Fruit fly (Drosophila melanogaster) whole organism, embryonic: ENCODE measurements around the gene CG31952.

Experiments
- Atf6 ChIP-seq: fragments of 200-800 bp; sonication (Bioruptor generic); IDR thresholded peaks from 2 replicates; pipeline ENCODE4 v1.3.6; 2022; ENCODE audit warnings: missing biosample characterization, missing genetic modification characterization
- Bgb ChIP-seq: fragments of 200-800 bp; sonication (Bioruptor generic); IDR thresholded peaks from 2 replicates; pipeline ENCODE4 v1.3.6; 2022; ENCODE audit warnings: missing biosample characterization, missing genetic modification characterization; ENCODE audit not compliant: partially characterized antibody
- CG10267 ChIP-seq: fragments of 200-800 bp; sonication (Bioruptor generic); optimal IDR thresholded peaks from 2 replicates; lab custom pipeline; 2018; ENCODE audit warnings: missing biosample characterization, mild to moderate bottlenecking, missing genetic modification characterization, moderate library complexity
- CG12236 ChIP-seq: fragments of 200-800 bp; sonication (Bioruptor generic); optimal IDR thresholded peaks from 2 replicates; lab custom pipeline; 2016; ENCODE audit warnings: missing biosample characterization, missing genetic modification characterization
- CG12659 ChIP-seq: fragments of 200-800 bp; sonication (Bioruptor generic); optimal IDR thresholded peaks from 3 replicates; lab custom pipeline; 2017; ENCODE audit warnings: mild to moderate bottlenecking, missing biosample characterization, missing genetic modification reagents, missing genetic modification characterization
- CG13287 ChIP-seq: fragments of 200-800 bp; sonication (Bioruptor generic); IDR thresholded peaks from 2 replicates; pipeline ENCODE4 v1.3.6; 2022; ENCODE audit warnings: missing biosample characterization, missing genetic modification characterization; ENCODE audit not compliant: partially characterized antibody
- CG14050 ChIP-seq: fragments of 200-800 bp; sonication (Bioruptor generic); IDR thresholded peaks from 3 replicates; pipeline ENCODE4 v1.3.6; 2022; ENCODE audit warnings: missing biosample characterization, missing genetic modification characterization
- CG15011 ChIP-seq: fragments of 200-800 bp; sonication (Bioruptor generic); optimal IDR thresholded peaks from 3 replicates; lab custom pipeline; 2018; ENCODE audit warnings: missing biosample characterization, mild to moderate bottlenecking, missing genetic modification characterization
- CG15601 ChIP-seq: fragments of 200-800 bp; sonication (Bioruptor generic); optimal IDR thresholded peaks from 3 replicates; lab custom pipeline; 2019; ENCODE audit warnings: missing biosample characterization, mild to moderate bottlenecking, missing genetic modification characterization, moderate library complexity
- CG2678 ChIP-seq: fragments of 200-800 bp; sonication (Bioruptor generic); optimal IDR thresholded peaks from 3 replicates; lab custom pipeline; 2019; ENCODE audit warnings: missing biosample characterization, mild to moderate bottlenecking, missing genetic modification characterization, moderate library complexity
- CG2712 ChIP-seq: fragments of 200-800 bp; optimal IDR thresholded peaks from 3 replicates; lab custom pipeline; 2019; ENCODE audit warnings: missing biosample characterization, mild to moderate bottlenecking, missing genetic modification characterization, moderate library complexity
- CG2889 ChIP-seq: fragments of 200-800 bp; sonication (Bioruptor generic); IDR thresholded peaks from 3 replicates; pipeline ENCODE4 v1.3.6; 2022; ENCODE audit warnings: missing biosample characterization, missing genetic modification characterization
- CG30431 ChIP-seq: fragments of 200-800 bp; sonication (Bioruptor generic); optimal IDR thresholded peaks from 2 replicates; lab custom pipeline; 2017; ENCODE audit warnings: missing biosample characterization, missing genetic modification characterization
- CG32767 ChIP-seq: fragments of 200-800 bp; sonication (Bioruptor generic); IDR thresholded peaks from 2 replicates; pipeline ENCODE4 v1.3.6; 2022; ENCODE audit warnings: missing biosample characterization, missing genetic modification characterization
- CG3407 ChIP-seq: fragments of 200-800 bp; sonication (Bioruptor generic); optimal IDR thresholded peaks from 2 replicates; lab custom pipeline; 2018; ENCODE audit warnings: missing biosample characterization, mild to moderate bottlenecking, missing genetic modification characterization
- CG3847 ChIP-seq: fragments of 200-800 bp; sonication (Bioruptor generic); IDR thresholded peaks from 2 replicates; pipeline ENCODE4 v1.3.6; 2022; ENCODE audit warnings: missing biosample characterization, missing genetic modification characterization
- CG3995 ChIP-seq: fragments of 200-800 bp; sonication (Bioruptor generic); optimal IDR thresholded peaks from 3 replicates; lab custom pipeline; 2016; ENCODE audit warnings: missing biosample characterization, missing genetic modification characterization
- CG7372 ChIP-seq: fragments of 200-800 bp; sonication (Bioruptor generic); IDR thresholded peaks from 2 replicates; pipeline ENCODE4 v1.3.6; 2022; ENCODE audit warnings: missing biosample characterization, missing genetic modification characterization
- E2f2 ChIP-seq: fragments of 200-800 bp; sonication (Bioruptor generic); IDR thresholded peaks from 2 replicates; pipeline ENCODE4 v1.3.6; 2022; ENCODE audit warnings: missing biosample characterization, missing genetic modification characterization
- Fer1 ChIP-seq: fragments of 200-800 bp; sonication (Bioruptor generic); optimal IDR thresholded peaks from 2 replicates; lab custom pipeline; 2017; ENCODE audit warnings: missing biosample characterization, mild to moderate bottlenecking, missing genetic modification characterization
- GATAe ChIP-seq: fragments of 200-800 bp; sonication (Bioruptor generic); conservative IDR thresholded peaks from 2 replicates; pipeline ENCODE4 v1.3.6; 2022; ENCODE audit warnings: missing biosample characterization, missing genetic modification characterization
- Gug ChIP-seq: fragments of 200-800 bp; sonication (Bioruptor generic); IDR thresholded peaks from 4 replicates; pipeline ENCODE4 v1.3.6; 2022; ENCODE audit warnings: missing biosample characterization, missing genetic modification characterization
- HHEX ChIP-seq: fragments of 200-800 bp; sonication (Bioruptor generic); optimal IDR thresholded peaks from 3 replicates; lab custom pipeline; 2017; ENCODE audit warnings: missing biosample characterization, mild to moderate bottlenecking, missing genetic modification characterization, missing genetic modification reagents
- Hey ChIP-seq: fragments of 200-800 bp; sonication (Bioruptor generic); optimal IDR thresholded peaks from 3 replicates; lab custom pipeline; 2018; ENCODE audit warnings: missing biosample characterization, mild to moderate bottlenecking, missing genetic modification characterization
- HmgD ChIP-seq: fragments of 200-800 bp; sonication (Bioruptor generic); optimal IDR thresholded peaks from 3 replicates; lab custom pipeline; 2016; ENCODE audit warnings: missing biosample characterization, missing genetic modification characterization
- Hr3 ChIP-seq: fragments of 200-800 bp; sonication (Bioruptor generic); optimal IDR thresholded peaks from 3 replicates; lab custom pipeline; 2016; ENCODE audit warnings: missing biosample characterization, missing genetic modification characterization
- Lhr ChIP-seq: fragments of 200-800 bp; sonication (Bioruptor generic); optimal IDR thresholded peaks from 3 replicates; lab custom pipeline; 2017; ENCODE audit warnings: mild to moderate bottlenecking, missing biosample characterization, missing genetic modification reagents, missing genetic modification characterization
- Med ChIP-seq: fragments of 200-800 bp; sonication (Bioruptor generic); peaks from one replicate; lab custom pipeline; 2016; ENCODE audit warnings: missing biosample characterization, missing genetic modification characterization, mild to moderate bottlenecking, inconsistent platforms, moderate library complexity
- Opbp ChIP-seq: fragments of 200-800 bp; sonication (Bioruptor generic); IDR thresholded peaks from 3 replicates; pipeline ENCODE4 v1.3.6; 2022; ENCODE audit warnings: missing biosample characterization, missing genetic modification characterization; ENCODE audit not compliant: partially characterized antibody
- Sin3A ChIP-seq: fragments of >200 bp; optimal IDR thresholded peaks from 2 replicates; lab custom pipeline; 2018
- Xbp1 ChIP-seq: fragments of 200-800 bp; sonication (Bioruptor generic); optimal IDR thresholded peaks from 3 replicates; lab custom pipeline; 2016; ENCODE audit warnings: missing biosample characterization, mild to moderate bottlenecking, missing genetic modification characterization
- amos ChIP-seq: fragments of 200-800 bp; sonication (Bioruptor generic); IDR thresholded peaks from 2 replicates; pipeline ENCODE4 v1.3.6; 2022; ENCODE audit warnings: missing biosample characterization, missing genetic modification characterization; ENCODE audit not compliant: partially characterized antibody
- bbx ChIP-seq: fragments of 200-800 bp; sonication (Bioruptor generic); IDR thresholded peaks from 2 replicates; pipeline ENCODE4 v1.3.6; 2022; ENCODE audit warnings: missing biosample characterization, missing genetic modification characterization; ENCODE audit not compliant: partially characterized antibody
- btn ChIP-seq: fragments of 200-800 bp; sonication (Bioruptor generic); optimal IDR thresholded peaks from 2 replicates; lab custom pipeline; 2016; ENCODE audit warnings: missing biosample characterization, missing genetic modification characterization
- ci ChIP-seq: fragments of 200-800 bp; sonication (Bioruptor generic); IDR thresholded peaks from 3 replicates; pipeline ENCODE4 v1.3.6; 2022; ENCODE audit warnings: missing biosample characterization, missing genetic modification characterization
- disco-r ChIP-seq: fragments of 200-800 bp; sonication (Bioruptor generic); optimal IDR thresholded peaks from 2 replicates; lab custom pipeline; 2016; ENCODE audit warnings: missing biosample characterization, missing genetic modification characterization
- dpn ChIP-seq, 2 experiments: fragments of 200-800 bp; sonication (Bioruptor generic); optimal IDR thresholded peaks; 3 replicates each; lab custom pipeline; 2016; ENCODE audit warnings: missing biosample characterization in 2 of 2, missing genetic modification characterization in 2 of 2
- exex ChIP-seq: fragments of 200-800 bp; sonication (Bioruptor generic); optimal IDR thresholded peaks from 4 replicates; lab custom pipeline; 2018; ENCODE audit warnings: missing biosample characterization, mild to moderate bottlenecking, missing genetic modification characterization, moderate library complexity
- hbn ChIP-seq: fragments of 200-800 bp; sonication (Bioruptor generic); IDR thresholded peaks from 2 replicates; pipeline ENCODE4 v1.3.6; 2022; ENCODE audit warnings: missing biosample characterization, missing genetic modification characterization; ENCODE audit not compliant: partially characterized antibody
- mam ChIP-seq: fragments of 200-800 bp; sonication (Bioruptor generic); optimal IDR thresholded peaks from 3 replicates; lab custom pipeline; 2016; ENCODE audit warnings: missing biosample characterization, missing genetic modification characterization
- p53 ChIP-seq: fragments of 200-800 bp; sonication (Bioruptor generic); optimal IDR thresholded peaks from 2 replicates; lab custom pipeline; 2016; ENCODE audit warnings: missing biosample characterization, missing genetic modification characterization
- pan ChIP-seq, 4 experiments: fragments of >200 bp in 3 of 4; fragments of 200-800 bp in 1 of 4; sonication (Bioruptor generic) in 1 of 4; optimal IDR thresholded peaks in 3 of 4; IDR thresholded peaks in 1 of 4; 2 replicates each; pipeline versions ENCODE4 v1.3.6 to Lab custom; 2017 to 2022; ENCODE audit warnings: missing biosample characterization in 2 of 4, missing genetic modification characterization in 2 of 4, mixed read lengths in 1 of 4
- rib ChIP-seq: fragments of 200-800 bp; sonication (Bioruptor generic); IDR thresholded peaks from 2 replicates; pipeline ENCODE4 v1.3.6; 2022; ENCODE audit warnings: missing biosample characterization, missing genetic modification characterization
- salm ChIP-seq: fragments of 200-800 bp; sonication (Bioruptor generic); optimal IDR thresholded peaks from 2 replicates; lab custom pipeline; 2018; ENCODE audit warnings: missing biosample characterization, mild to moderate bottlenecking, missing genetic modification characterization
- scrt ChIP-seq: fragments of 200-800 bp; sonication (Bioruptor generic); optimal IDR thresholded peaks from 2 replicates; lab custom pipeline; 2018; ENCODE audit warnings: missing biosample characterization, mild to moderate bottlenecking, missing genetic modification characterization, moderate library complexity
- unc-4 ChIP-seq: fragments of 200-800 bp; sonication (Bioruptor generic); IDR thresholded peaks from 2 replicates; pipeline ENCODE4 v1.3.6; 2022; ENCODE audit warnings: missing biosample characterization, missing genetic modification characterization; ENCODE audit not compliant: partially characterized antibody
- zen ChIP-seq: fragments of 200-800 bp; sonication (Bioruptor generic); optimal IDR thresholded peaks from 3 replicates; lab custom pipeline; 2018; ENCODE audit warnings: missing biosample characterization, mild to moderate bottlenecking, missing genetic modification characterization, moderate library complexity

The CG31952 gene

DNA sequence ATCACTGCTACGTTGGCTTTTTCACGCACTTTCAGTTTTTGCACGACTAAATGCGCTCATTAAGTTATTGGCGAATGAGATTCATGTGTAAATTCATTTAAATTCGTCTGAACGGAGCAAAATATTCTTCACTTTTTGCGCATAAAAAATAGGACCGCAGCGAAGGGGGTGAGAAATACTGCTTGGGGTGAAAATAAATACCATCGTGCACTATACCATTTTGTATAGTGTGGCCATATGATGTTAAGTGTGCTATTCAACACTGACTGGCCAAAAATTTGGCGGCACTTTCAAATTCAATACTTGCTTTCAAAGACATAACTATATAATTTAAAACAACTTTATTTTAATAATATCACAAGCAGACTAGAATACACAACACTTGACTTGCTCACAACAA, 43.3 kb upstream of the CG31952 start, which contains the start of gene GramD1B (continued):
- TF ChIP-seq exex (peak; percentile 6), CG12659 (peak; percentile 56), Lhr (peak; percentile 47), E2f2 (peak; percentile 98), p53 (GFP tag; lab: Kevin White, UChicago) (no peak), CG2678 (peak; percentile 5), hbn (GFP tag; lab: Robert Waterston, UW) (peak; percentile 29; the same call in 1 of the 2 replicates), zen (tag; lab: Kevin White, UChicago) (peak; percentile 25), Sin3A (lab: Kevin White, UChicago) (peak; percentile 23), CG30431 (no peak), Atf6 (GFP tag; lab: Robert Waterston, UW) (no peak), salm (tag; lab: Kevin White, UChicago) (no peak), mam (GFP tag; lab: Kevin White, UChicago) (no peak), Opbp (peak; percentile 44; the same call in 1 of the 3 replicates), CG2712 (tag; lab: Kevin White, UChicago) (peak; percentile 20), CG15601 (peak; percentile 10), CG14050 (GFP tag; lab: Robert Waterston, UW) (0 out of 3 replicates have a peak, but pooled peaks have one; percentile 22), Fer1 (peak; percentile 51), HHEX (GFP tag; lab: Kevin White, UChicago) (peak; percentile 21), rib (GFP tag; lab: Robert Waterston, UW) (peak; percentile 57; the same call in 1 of the 2 replicates), CG13287 (peak; percentile 57; the same call in 1 of the 2 replicates), CG12236 (GFP tag; lab: Kevin White, UChicago) (no peak), CG3847 (peak; percentile 78), unc-4 (GFP tag; lab: Robert Waterston, UW) (peak; percentile 32; the same call in 1 of the 2 replicates), CG3995 (GFP tag; lab: Kevin White, UChicago) (peak; percentile 72), HmgD (GFP tag; lab: Kevin White, UChicago) (peak; percentile 13), Med (GFP tag; lab: Kevin White, UChicago) (peak; percentile 83), dpn (GFP tag; optimal IDR thresholded peaks at IDR 0.05; lab: Kevin White, UChicago) (peak in 1 of 2 experiments; percentile 22), GATAe (GFP tag; lab: Robert Waterston, UW) (no peak), bbx (peak; percentile 59), amos (GFP tag; lab: Robert Waterston, UW) (peak; percentile 40; the same call in 1 of the 2 replicates), Bgb (peak; percentile 50)

DNA sequence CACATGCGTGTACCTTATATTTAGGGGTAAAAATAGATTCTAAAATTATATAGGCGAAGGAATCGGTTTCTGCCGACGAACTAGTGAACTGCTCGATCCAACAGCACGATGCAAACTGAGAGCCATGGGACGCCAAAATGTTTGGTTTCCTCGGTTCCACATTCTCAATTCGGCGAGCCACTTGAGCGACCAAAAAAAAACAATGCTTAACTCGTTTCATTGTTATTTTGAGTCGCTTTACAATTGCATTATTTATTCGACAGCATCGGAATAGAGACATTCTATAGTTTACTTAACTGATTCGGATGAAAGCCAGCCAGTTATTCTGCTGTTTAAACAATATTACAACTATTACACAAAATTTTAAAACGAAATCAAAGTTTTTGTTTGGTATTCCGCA, 40.9 kb upstream of the CG31952 start, which contains the start of gene CG15412:
TSS of gene CG15412 (minus strand) at position 101 of the 400 bp plus-strand sequence.
- no peak for TF ChIP-seq btn (GFP tag; lab: Kevin White, UChicago)
- TF ChIP-seq CG12659, result no peak
- no peak for TF ChIP-seq CG10267
- no peak for TF ChIP-seq CG2889 (GFP tag; lab: Robert Waterston, UW)
- no peak for TF ChIP-seq Hr3 (GFP tag; lab: Kevin White, UChicago)
- no peak for TF ChIP-seq CG7372 (GFP tag; lab: Robert Waterston, UW)
- TF ChIP-seq Gug, result no peak
- TF ChIP-seq CG3847, result no peak
- TF ChIP-seq Xbp1, result no peak
- TF ChIP-seq ci (GFP tag; lab: Robert Waterston, UW), result no peak
- no peak for TF ChIP-seq CG15011
- no peak for TF ChIP-seq CG3407 (GFP tag; lab: Kevin White, UChicago)
- TF ChIP-seq disco-r (GFP tag; lab: Kevin White, UChicago), result no peak
- TF ChIP-seq pan (optimal IDR thresholded peaks at IDR 0.05; lab: Kevin White, UChicago), result no peak
- no peak for TF ChIP-seq pan (GFP tag; optimal IDR thresholded peaks at IDR 0.05 in 1 of 2, IDR thresholded peaks at IDR 0.05 in 1 of 2)
- TF ChIP-seq Sin3A (lab: Kevin White, UChicago), result no peak
- TF ChIP-seq scrt (GFP tag; lab: Kevin White, UChicago), result no peak
- no peak for TF ChIP-seq CG32767 (GFP tag; lab: Robert Waterston, UW)
- no peak for TF ChIP-seq Hey
